Fruit fly (Drosophila melanogaster) whole organism, prepupa: ENCODE measurements around the gene CG18808.

Source experiments
- CG10631 ChIP-seq: fragments of 200-800 bp; sonication (Bioruptor generic); optimal IDR thresholded peaks from 2 replicates; lab custom pipeline; 2016; ENCODE audit warnings: missing biosample characterization, missing genetic modification characterization
- CG11294 ChIP-seq: fragments of 200-800 bp; sonication (Bioruptor generic); IDR thresholded peaks from 2 replicates; pipeline ENCODE4 v1.3.6; 2022; ENCODE audit warnings: missing biosample characterization, missing genetic modification characterization
- CG11762 ChIP-seq: fragments of 200-800 bp; sonication (Bioruptor generic); optimal IDR thresholded peaks from 3 replicates; lab custom pipeline; 2016; ENCODE audit warnings: missing biosample characterization, missing genetic modification characterization; ENCODE audit not compliant: insufficient read depth
- CG1621 ChIP-seq: fragments of 200-800 bp; sonication (Bioruptor generic); optimal IDR thresholded peaks from 3 replicates; lab custom pipeline; 2018; ENCODE audit warnings: missing biosample characterization, mild to moderate bottlenecking, missing genetic modification characterization
- CG3919 ChIP-seq: fragments of 200-800 bp; sonication (Bioruptor generic); optimal IDR thresholded peaks from 3 replicates; lab custom pipeline; 2016; ENCODE audit warnings: missing biosample characterization, missing genetic modification characterization
- Gug ChIP-seq: fragments of 200-800 bp; sonication (Bioruptor generic); IDR thresholded peaks from 2 replicates; pipeline ENCODE4 v1.3.6; 2022; ENCODE audit warnings: missing biosample characterization, missing genetic modification characterization
- Met ChIP-seq: fragments of 200-800 bp; sonication (Bioruptor generic); optimal IDR thresholded peaks from 3 replicates; lab custom pipeline; 2016; ENCODE audit warnings: missing biosample characterization, missing genetic modification characterization
- OdsH ChIP-seq: fragments of 200-800 bp; sonication (Bioruptor generic); optimal IDR thresholded peaks from 3 replicates; lab custom pipeline; 2016; ENCODE audit warnings: missing biosample characterization, missing genetic modification characterization
- Sox102F ChIP-seq: fragments of 200-800 bp; sonication (Bioruptor generic); optimal IDR thresholded peaks from 2 replicates; lab custom pipeline; 2016; ENCODE audit warnings: missing biosample characterization, mild to moderate bottlenecking, missing genetic modification characterization
- achi ChIP-seq: fragments of 200-800 bp; sonication (Bioruptor generic); optimal IDR thresholded peaks from 3 replicates; lab custom pipeline; 2016; ENCODE audit warnings: missing biosample characterization, missing genetic modification characterization
- dsx ChIP-seq: fragments of 200-800 bp; optimal IDR thresholded peaks from 3 replicates; lab custom pipeline; 2019; ENCODE audit warnings: missing biosample characterization, mild to moderate bottlenecking, missing genetic modification characterization, moderate library complexity; ENCODE audit not compliant: poor library complexity, severe bottlenecking
- fd59A ChIP-seq: fragments of 200-800 bp; sonication (Bioruptor generic); optimal IDR thresholded peaks from 2 replicates; lab custom pipeline; 2017; ENCODE audit warnings: missing biosample characterization, mild to moderate bottlenecking, missing genetic modification characterization, missing genetic modification reagents
- net ChIP-seq: fragments of 200-800 bp; sonication (Bioruptor generic); optimal IDR thresholded peaks from 3 replicates; lab custom pipeline; 2016; ENCODE audit warnings: missing biosample characterization, missing genetic modification characterization
- salr ChIP-seq, 2 experiments: fragments of 200-800 bp; sonication (Bioruptor generic); optimal IDR thresholded peaks; 3 replicates each; lab custom pipeline; 2016 to 2018; ENCODE audit warnings: missing biosample characterization in 2 of 2, missing genetic modification characterization in 2 of 2, mild to moderate bottlenecking in 1 of 2

- TF ChIP-seq CG11762 (GFP tag; lab: Kevin White, UChicago) (no peak), net (GFP tag; lab: Kevin White, UChicago) (no peak), OdsH (GFP tag; lab: Kevin White, UChicago) (no peak), dsx (GFP tag; lab: Kevin White, UChicago) (no peak), Sox102F (GFP tag; lab: Kevin White, UChicago) (no peak), Met (GFP tag; lab: Kevin White, UChicago) (peak; percentile 0), CG10631 (GFP tag; lab: Kevin White, UChicago) (no peak), CG3919 (no peak), CG1621 (tag; lab: Kevin White, UChicago) (no peak), salr (GFP tag; optimal IDR thresholded peaks at IDR 0.05; lab: Kevin White, UChicago) (no peak), achi (no peak), fd59A (GFP tag; lab: Kevin White, UChicago) (no peak), CG11294 (GFP tag; lab: Robert Waterston, UW) (no peak), Gug (GFP tag; lab: Robert Waterston, UW) (no peak)
Observed at dm6 chr3L:4854153-4854552, 46.9 kb upstream of the CG18808 start.
